Worm (Caenorhabditis elegans) whole organism, young adult: Measurements from ENCODE around the gene C47E12.3.

ENCODE experiments used
- B0019.2 ChIP-seq: fragments of 200-800 bp; sonication (Bioruptor generic); conservative IDR thresholded peaks from 2 replicates; pipeline ENCODE4 v1.3.6; 2022; ENCODE audit warnings: missing genetic modification reagents, missing genetic modification characterization, missing compliant biosample characterization
- B0035.1 ChIP-seq: sonication (generic microtip); optimal IDR thresholded peaks from 2 replicates; lab custom pipeline; 2016; ENCODE audit warnings: missing genetic modification characterization, mild to moderate bottlenecking, missing compliant biosample characterization, missing genotype, missing genetic modification reagents
- C17E4.6 ChIP-seq: fragments of 200-800 bp; sonication (Bioruptor generic); IDR thresholded peaks from 2 replicates; pipeline ENCODE4 v1.3.6; 2022; ENCODE audit warnings: missing genetic modification reagents, missing genetic modification characterization, missing compliant biosample characterization
- F10E7.11 ChIP-seq: sonication (generic microtip); optimal IDR thresholded peaks from 2 replicates; lab custom pipeline; 2017; ENCODE audit warnings: mild to moderate bottlenecking, missing genetic modification characterization, moderate library complexity, missing compliant biosample characterization
- F23B12.7 ChIP-seq: sonication (generic microtip); optimal IDR thresholded peaks from 2 replicates; lab custom pipeline; 2017; ENCODE audit warnings: missing genetic modification characterization, mild to moderate bottlenecking, missing compliant biosample characterization, antibody characterized with exemption, moderate library complexity; ENCODE audit not compliant: insufficient read depth
- F57A8.1 ChIP-seq: fragments of 200-800 bp; sonication (Bioruptor generic); optimal IDR thresholded peaks from 2 replicates; lab custom pipeline; 2018; ENCODE audit warnings: mild to moderate bottlenecking, missing genetic modification characterization, moderate library complexity, missing compliant biosample characterization
- Y53F4B.3 ChIP-seq: fragments of 200-800 bp; sonication (Bioruptor generic); IDR thresholded peaks from 2 replicates; pipeline ENCODE4 v1.3.6; 2022; ENCODE audit warnings: missing genetic modification reagents, missing genetic modification characterization, missing compliant biosample characterization
- Y53G8AR.9 ChIP-seq: fragments of 200-800 bp; sonication (Bioruptor generic); conservative IDR thresholded peaks from 2 replicates; pipeline ENCODE4 v1.3.6; 2022; ENCODE audit warnings: missing genetic modification reagents, missing genetic modification characterization, missing compliant biosample characterization
- Y67H2A.10 ChIP-seq: fragments of 200-800 bp; sonication (Bioruptor generic); conservative IDR thresholded peaks from 2 replicates; pipeline ENCODE4 v1.3.6; 2022; ENCODE audit warnings: missing genetic modification reagents, missing genetic modification characterization, missing compliant biosample characterization
- attf-3 ChIP-seq: fragments of 200-800 bp; sonication (Bioruptor generic); conservative IDR thresholded peaks from 2 replicates; pipeline ENCODE4 v1.3.6; 2022; ENCODE audit warnings: missing genetic modification reagents, missing genetic modification characterization, missing compliant biosample characterization
- bed-1 ChIP-seq: fragments of 200-800 bp; sonication (Bioruptor generic); IDR thresholded peaks from 2 replicates; pipeline ENCODE4 v1.3.6; 2022; ENCODE audit warnings: missing genetic modification reagents, missing genetic modification characterization, missing compliant biosample characterization
- ceh-100 ChIP-seq: fragments of 200-800 bp; sonication (Bioruptor generic); IDR thresholded peaks from 2 replicates; pipeline ENCODE4 v1.3.6; 2022; ENCODE audit warnings: missing genetic modification reagents, missing genetic modification characterization, missing compliant biosample characterization
- ceh-27 ChIP-seq: fragments of 200-800 bp; sonication (Bioruptor generic); optimal IDR thresholded peaks from 2 replicates; lab custom pipeline; 2018; ENCODE audit warnings: mild to moderate bottlenecking, missing genetic modification characterization, moderate library complexity, missing compliant biosample characterization
- ceh-58 ChIP-seq: fragments of 200-800 bp; sonication (Bioruptor generic); IDR thresholded peaks from 2 replicates; pipeline ENCODE4 v1.3.6; 2022; ENCODE audit warnings: missing genetic modification characterization, missing compliant biosample characterization
- ceh-91 ChIP-seq: fragments of 200-800 bp; sonication (Bioruptor generic); IDR thresholded peaks from 2 replicates; pipeline ENCODE4 v1.3.6; 2022; ENCODE audit warnings: missing genetic modification reagents, missing genetic modification characterization, missing compliant biosample characterization
- chd-7 ChIP-seq: sonication (generic microtip); optimal IDR thresholded peaks from 2 replicates; lab custom pipeline; 2016; ENCODE audit warnings: mild to moderate bottlenecking, missing genetic modification characterization, moderate library complexity, missing compliant biosample characterization
- dpff-1 ChIP-seq: sonication (generic microtip); optimal IDR thresholded peaks from 2 replicates; lab custom pipeline; 2017; ENCODE audit warnings: mild to moderate bottlenecking, missing genetic modification characterization, missing compliant biosample characterization
- fkh-3 ChIP-seq: sonication (generic microtip); optimal IDR thresholded peaks from 2 replicates; lab custom pipeline; 2016; ENCODE audit warnings: mild to moderate bottlenecking, missing genetic modification characterization, missing compliant biosample characterization
- lag-1 ChIP-seq: fragments of 200-800 bp; sonication (Bioruptor generic); IDR thresholded peaks from 2 replicates; pipeline ENCODE4 v1.3.6; 2022; ENCODE audit warnings: missing genetic modification reagents, missing genetic modification characterization, missing compliant biosample characterization
- let-607 ChIP-seq, 2 experiments: fragments of 200-800 bp in 1 of 2; sonication (Bioruptor generic) in 1 of 2; sonication (generic microtip) in 1 of 2; optimal IDR thresholded peaks; 2 replicates each; lab custom pipeline; 2016 to 2018; ENCODE audit warnings: mild to moderate bottlenecking in 2 of 2, missing compliant biosample characterization in 2 of 2, missing genetic modification characterization in 2 of 2, moderate library complexity in 2 of 2, missing genotype in 1 of 2
- lin-26 ChIP-seq: fragments of 200-800 bp; sonication (Bioruptor generic); IDR thresholded peaks from 2 replicates; pipeline ENCODE4 v1.3.6; 2022; ENCODE audit warnings: missing genetic modification reagents, missing genetic modification characterization, missing compliant biosample characterization
- lin-40 ChIP-seq: sonication (generic microtip); optimal IDR thresholded peaks from 2 replicates; lab custom pipeline; 2016; ENCODE audit warnings: missing genetic modification characterization, mild to moderate bottlenecking, missing compliant biosample characterization, missing genotype, missing genetic modification reagents
- madf-3 ChIP-seq: fragments of 200-800 bp; sonication (Bioruptor generic); IDR thresholded peaks from 2 replicates; pipeline ENCODE4 v1.3.6; 2022; ENCODE audit warnings: missing genetic modification reagents, missing genetic modification characterization, missing compliant biosample characterization
- madf-6 ChIP-seq: fragments of 200-800 bp; sonication (Bioruptor generic); IDR thresholded peaks from 2 replicates; pipeline ENCODE4 v1.3.6; 2022; ENCODE audit warnings: missing genetic modification reagents, missing genetic modification characterization, missing compliant biosample characterization
- madf-8 ChIP-seq: fragments of 200-800 bp; sonication (Bioruptor generic); conservative IDR thresholded peaks from 2 replicates; pipeline ENCODE4 v1.3.6; 2022; ENCODE audit warnings: missing genetic modification reagents, missing genetic modification characterization, missing compliant biosample characterization
- nhr-80 ChIP-seq: sonication (generic microtip); optimal IDR thresholded peaks from 2 replicates; lab custom pipeline; 2016; ENCODE audit warnings: missing genetic modification characterization, missing compliant biosample characterization
- sea-2 ChIP-seq: fragments of 200-800 bp; sonication (Bioruptor generic); IDR thresholded peaks from 2 replicates; pipeline ENCODE4 v1.3.6; 2022; ENCODE audit warnings: missing genetic modification characterization, missing compliant biosample characterization
- somi-1 ChIP-seq: fragments of 200-800 bp; sonication (Bioruptor generic); optimal IDR thresholded peaks from 2 replicates; lab custom pipeline; 2018; ENCODE audit warnings: mild to moderate bottlenecking, missing genetic modification characterization, missing compliant biosample characterization
- unc-130 ChIP-seq: sonication (generic microtip); optimal IDR thresholded peaks from 2 replicates; lab custom pipeline; 2016; ENCODE audit warnings: missing genetic modification reagents, missing genetic modification characterization, missing compliant biosample characterization
- unc-62 ChIP-seq: fragments of 150-350 bp; optimal IDR thresholded peaks from 2 replicates; lab custom pipeline; 2014; ENCODE audit warnings: missing biosample characterization, missing genetic modification reagents, missing genetic modification characterization
- zim-3 ChIP-seq: sonication (generic microtip); optimal IDR thresholded peaks from 2 replicates; lab custom pipeline; 2017; ENCODE audit warnings: mild to moderate bottlenecking, missing genetic modification characterization, moderate library complexity, missing compliant biosample characterization
- ztf-18 ChIP-seq: sonication (generic microtip); optimal IDR thresholded peaks from 2 replicates; lab custom pipeline; 2016; ENCODE audit warnings: missing genotype, mild to moderate bottlenecking, missing genetic modification characterization, missing compliant biosample characterization
- ztf-28 ChIP-seq: fragments of 200-800 bp; sonication (Bioruptor generic); IDR thresholded peaks from 2 replicates; pipeline ENCODE4 v1.3.6; 2022; ENCODE audit warnings: missing genetic modification reagents, missing genetic modification characterization, missing compliant biosample characterization

C47E12.3 gene

DNA sequence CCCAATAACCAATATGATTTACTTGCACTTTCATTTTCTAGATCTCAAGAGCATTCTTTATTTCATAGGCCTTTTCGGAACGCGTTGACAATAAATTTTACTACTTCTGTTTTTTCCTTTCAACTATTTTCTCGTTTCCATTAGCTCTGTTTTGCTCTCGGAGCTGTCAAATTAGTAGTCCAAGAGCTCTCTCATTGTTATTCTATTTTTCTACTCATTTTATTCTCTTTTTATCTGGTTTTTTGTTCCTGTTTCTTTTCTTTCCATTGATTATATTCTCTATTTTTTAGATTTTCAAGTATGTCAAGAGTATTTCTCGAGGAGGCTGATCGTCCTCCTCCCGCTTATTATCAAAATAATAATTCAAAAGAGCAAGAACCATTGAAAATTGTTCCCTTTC, 45.5 kb upstream of the C47E12.3 start, which contains the start of gene T04B2.3:
T04B2.3 (plus strand) TSS at position 301 of the 400 bp plus-strand sequence.
- TF ChIP-seq B0035.1: no peak

DNA sequence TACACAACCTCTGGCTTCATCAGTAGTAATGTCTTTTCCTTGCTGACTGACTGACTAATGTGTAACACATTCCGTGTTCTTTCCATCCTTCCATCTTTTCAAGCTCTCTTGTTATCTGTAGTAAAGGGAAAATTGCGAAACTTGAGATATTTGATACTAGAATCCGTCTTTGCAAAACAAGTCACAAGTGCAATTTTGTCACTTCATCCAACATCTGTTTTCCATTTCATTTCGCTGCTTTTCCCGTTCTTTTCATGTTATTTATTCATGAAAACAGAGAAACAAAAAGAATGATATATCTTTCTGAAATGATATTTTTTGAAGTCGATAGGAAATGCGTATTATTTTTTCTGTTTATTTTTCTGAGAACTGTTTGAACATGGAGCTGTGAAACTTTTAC, 44.4 kb upstream of the C47E12.3 start:
- TF ChIP-seq ztf-28 (GFP tag; lab: Robert Waterston, UW) (no peak), madf-8 (no peak), F57A8.1 (no peak), ztf-18 (no peak), B0035.1 (no peak), Y53F4B.3 (GFP tag; lab: Robert Waterston, UW) (no peak), ceh-27 (GFP tag; lab: Kevin White, UChicago) (no peak), unc-130 (GFP tag; lab: Kevin White, UChicago) (no peak), F23B12.7 (tag; lab: Kevin White, UChicago) (no peak), lin-40 (tag; lab: Kevin White, UChicago) (no peak), bed-1 (GFP tag; lab: Robert Waterston, UW) (no peak), Y67H2A.10 (GFP tag; lab: Robert Waterston, UW) (no peak), lin-26 (GFP tag; lab: Robert Waterston, UW) (no peak)

DNA sequence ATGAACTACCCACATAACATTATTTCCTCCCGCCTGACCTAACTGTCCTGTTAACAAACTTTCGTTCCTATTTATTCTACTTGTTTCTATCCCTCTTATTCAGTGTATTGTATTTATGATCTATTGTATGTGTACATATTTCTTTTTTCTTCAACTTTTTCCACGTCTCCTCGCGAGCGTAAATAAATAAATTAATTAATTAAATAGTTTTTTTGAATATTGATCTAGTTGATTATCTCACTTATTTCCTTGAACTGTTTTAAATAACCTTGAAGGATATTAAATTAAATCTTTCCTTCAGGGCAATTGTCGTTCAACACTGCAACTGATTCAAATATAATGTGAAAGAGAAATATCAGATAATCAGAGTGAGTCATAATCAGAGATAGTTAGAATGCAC, 41.2 kb upstream of the C47E12.3 start, which contains the start of gene frk-1:
frk-1 (plus strand) TSS at position 301 of the 400 bp plus-strand sequence.
- TF ChIP-seq chd-7 (no peak), let-607 (tag; optimal IDR thresholded peaks at IDR 0.05; lab: Kevin White, UChicago) (no peak)
- TF ChIP-seq, all 124 proteins: peak for 0

DNA sequence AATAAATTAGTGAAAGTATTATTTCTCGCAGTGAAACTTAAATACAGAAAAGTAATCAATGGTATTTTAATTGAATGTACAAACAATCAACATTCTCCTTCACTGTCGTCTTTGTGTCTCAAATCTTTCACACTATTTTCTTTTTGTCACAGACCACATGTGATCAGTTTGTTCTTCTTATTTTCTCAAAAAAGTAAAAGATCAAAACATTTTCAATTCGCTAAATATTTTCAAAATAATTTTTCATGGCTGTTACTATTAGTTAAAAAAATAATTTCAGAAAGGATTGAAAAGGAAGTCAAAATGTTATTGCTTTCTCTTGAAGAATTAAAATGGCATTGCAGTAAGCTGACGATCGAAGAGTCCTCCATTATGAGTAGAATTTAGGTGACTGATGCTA, 39.2 kb upstream of the C47E12.3 start, which contains the start of gene dhs-31:
dhs-31 (minus strand) TSS at position 101 of the 400 bp plus-strand sequence.
- TF ChIP-seq madf-8 (no peak), madf-6 (GFP tag; lab: Robert Waterston, UW) (no peak), ceh-58 (GFP tag; lab: Robert Waterston, UW) (no peak), Y53G8AR.9 (GFP tag; lab: Robert Waterston, UW) (no peak)

DNA sequence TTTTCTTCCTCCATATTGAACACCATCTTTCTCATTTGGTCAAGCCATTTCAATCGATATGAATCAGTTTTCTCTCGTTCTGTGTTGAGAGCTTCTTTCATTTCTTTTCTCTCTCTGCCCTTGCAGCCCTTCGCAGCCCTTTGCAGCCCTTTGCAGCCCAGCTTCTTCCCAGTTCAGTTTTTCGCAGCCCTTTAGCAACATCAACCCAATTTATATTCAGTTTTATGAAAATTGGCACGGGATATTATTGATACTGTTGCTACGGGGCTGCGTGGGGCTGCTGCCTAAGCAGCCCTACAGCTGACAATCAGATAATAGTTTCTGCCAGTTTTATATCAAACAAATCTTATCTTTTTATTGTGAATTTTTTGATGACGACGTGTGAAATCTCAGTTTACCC, 35.3 kb upstream of the C47E12.3 start, which contains the start of gene F44D12.10:
F44D12.10 (minus strand) TSS at position 101 of the 400 bp plus-strand sequence.
- TF ChIP-seq attf-3 (GFP tag; lab: Robert Waterston, UW) (no peak), sea-2 (GFP tag; lab: Robert Waterston, UW) (no peak), fkh-3 (tag; lab: Kevin White, UChicago) (no peak), somi-1 (no peak)

DNA sequence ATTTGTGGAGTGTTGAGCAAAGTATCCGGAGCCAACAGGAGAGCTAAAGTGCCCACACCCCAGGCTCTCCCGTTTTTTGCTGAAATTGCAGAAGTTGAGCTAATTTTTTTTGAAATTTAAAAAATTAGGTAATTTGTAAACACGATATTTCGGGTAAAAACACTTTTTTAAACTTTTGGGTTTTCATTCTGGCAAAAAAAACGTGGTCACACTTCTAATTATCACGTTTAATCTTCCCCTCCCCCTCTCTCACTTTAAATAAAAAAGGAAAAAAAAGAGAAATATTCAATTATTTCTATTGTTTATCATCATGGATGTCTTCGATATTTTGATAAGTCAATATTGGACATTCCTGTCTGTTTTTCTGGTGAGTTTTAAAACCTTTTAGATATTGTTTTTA, 31.4 kb upstream of the C47E12.3 start, which contains the start of gene F44D12.6:
F44D12.6 (plus strand) TSS at position 301 of the 400 bp plus-strand sequence.
- TF ChIP-seq nhr-80 (tag; lab: Kevin White, UChicago) (no peak), ceh-58 (GFP tag; lab: Robert Waterston, UW) (no peak), unc-62 (GFP tag; lab: Kevin White, UChicago) (no peak), lin-26 (GFP tag; lab: Robert Waterston, UW) (no peak), ceh-91 (GFP tag; lab: Robert Waterston, UW) (no peak), madf-3 (GFP tag; lab: Robert Waterston, UW) (no peak), C17E4.6 (GFP tag; lab: Robert Waterston, UW) (no peak), F10E7.11 (no peak), lag-1 (GFP tag; lab: Robert Waterston, UW) (no peak), zim-3 (tag; lab: Kevin White, UChicago) (no peak), ceh-100 (GFP tag; lab: Robert Waterston, UW) (no peak), dpff-1 (tag; lab: Kevin White, UChicago) (no peak), B0019.2 (GFP tag; lab: Robert Waterston, UW) (no peak)
